Fruit fly (Drosophila melanogaster): ENCODE data around the gene CG15395.

The CG15395 gene

DNA sequence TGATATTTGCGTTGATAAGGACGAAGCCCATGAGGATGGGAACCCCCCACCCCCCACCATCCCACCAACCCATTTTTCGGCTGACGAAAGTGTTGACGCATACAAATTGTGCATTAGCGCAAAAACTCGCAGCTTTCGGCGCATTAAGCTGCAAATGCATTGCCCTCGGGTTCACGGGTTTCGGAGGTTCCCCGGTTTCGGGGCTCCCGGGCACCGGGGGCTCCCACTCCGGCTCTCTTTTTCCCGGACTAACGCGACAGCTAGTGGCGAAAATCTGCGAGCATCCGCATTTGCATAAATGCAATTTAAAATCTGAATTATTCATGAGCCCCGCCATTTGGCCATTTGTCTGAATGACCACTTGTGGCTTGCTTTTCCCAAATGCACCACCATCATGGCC lies 17.7 kb downstream of the CG15395 start:
- TF ChIP-seq Mnt (GFP tag; optimal IDR thresholded peaks at IDR 0.05) = no peak
- TF ChIP-seq Hr96 (GFP tag; optimal IDR thresholded peaks at IDR 0.05) = no peak
- no peak for TF ChIP-seq CG1620 (GFP tag; optimal IDR thresholded peaks at IDR 0.05)
- TF ChIP-seq CG7045 (GFP tag; optimal IDR thresholded peaks at IDR 0.05) = no peak
- no peak for TF ChIP-seq Clk (GFP tag; optimal IDR thresholded peaks at IDR 0.05)
- no peak for TF ChIP-seq cic (GFP tag; optimal IDR thresholded peaks at IDR 0.05)
- no peak for TF ChIP-seq CG33017 (tag; optimal IDR thresholded peaks at IDR 0.05)
- no peak for TF ChIP-seq ovo (GFP tag; optimal IDR thresholded peaks at IDR 0.05)
- no peak for TF ChIP-seq toe (GFP tag; optimal IDR thresholded peaks at IDR 0.05)
- no peak for TF ChIP-seq CG14711 (tag; optimal IDR thresholded peaks at IDR 0.05)
- no peak for TF ChIP-seq CG11617 (GFP tag; optimal IDR thresholded peaks at IDR 0.05)
- no peak for TF ChIP-seq tj (GFP tag; optimal IDR thresholded peaks at IDR 0.05)
- no peak for TF ChIP-seq CG5204 (GFP tag; optimal IDR thresholded peaks at IDR 0.05)
- no peak for TF ChIP-seq CG7101 (tag; optimal IDR thresholded peaks at IDR 0.05)
- no peak for TF ChIP-seq CG12768 (GFP tag; optimal IDR thresholded peaks at IDR 0.05)
- TF ChIP-seq kay (GFP tag; ENCODE audit: borderline replicate concordance) = no peak
- TF ChIP-seq cnc (optimal IDR thresholded peaks at IDR 0.05) = no peak

DNA sequence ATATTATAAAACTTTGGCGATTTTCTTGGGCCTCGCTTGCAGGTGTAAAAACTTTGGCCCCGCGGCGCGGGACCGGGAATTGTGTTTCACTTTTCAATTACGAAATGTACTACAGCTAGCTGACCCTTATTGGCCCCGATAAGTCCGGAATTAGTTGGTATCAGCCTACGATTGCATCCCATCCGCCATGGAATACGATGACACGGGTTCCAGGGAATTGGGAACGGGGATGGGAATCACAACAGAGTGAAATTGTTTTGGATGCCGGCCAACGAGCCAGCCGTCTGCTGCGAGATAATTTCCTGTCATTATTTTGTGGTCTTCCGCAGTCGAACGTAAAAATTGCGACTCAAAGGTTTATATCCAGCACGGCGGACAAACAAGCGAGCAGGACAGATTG lies 19.0 kb downstream of the CG15395 start:
- TF ChIP-seq cnc (optimal IDR thresholded peaks at IDR 0.05) = no peak
- TF ChIP-seq Mnt (GFP tag; optimal IDR thresholded peaks at IDR 0.05) = no peak
- TF ChIP-seq bab1 (GFP tag; optimal IDR thresholded peaks at IDR 0.05) = no peak
- no peak for TF ChIP-seq cic (GFP tag; optimal IDR thresholded peaks at IDR 0.05)
- no peak for TF ChIP-seq Crg-1 (GFP tag; optimal IDR thresholded peaks at IDR 0.05)
- TF ChIP-seq kay (GFP tag; ENCODE audit: borderline replicate concordance) = no peak
- no peak for TF ChIP-seq Hr96 (GFP tag; optimal IDR thresholded peaks at IDR 0.05)
- no peak for TF ChIP-seq ovo (GFP tag; optimal IDR thresholded peaks at IDR 0.05)
- TF ChIP-seq CG12768 (GFP tag; optimal IDR thresholded peaks at IDR 0.05) = no peak
- no peak for TF ChIP-seq toe (GFP tag; optimal IDR thresholded peaks at IDR 0.05)
- no peak for TF ChIP-seq tj (GFP tag; optimal IDR thresholded peaks at IDR 0.05)
- TF ChIP-seq CG33017 (tag; optimal IDR thresholded peaks at IDR 0.05) = no peak
- TF ChIP-seq Clk (GFP tag; optimal IDR thresholded peaks at IDR 0.05) = no peak
- no peak for TF ChIP-seq CG7101 (tag; optimal IDR thresholded peaks at IDR 0.05)
- TF ChIP-seq CG1620 (GFP tag; optimal IDR thresholded peaks at IDR 0.05) = no peak

DNA sequence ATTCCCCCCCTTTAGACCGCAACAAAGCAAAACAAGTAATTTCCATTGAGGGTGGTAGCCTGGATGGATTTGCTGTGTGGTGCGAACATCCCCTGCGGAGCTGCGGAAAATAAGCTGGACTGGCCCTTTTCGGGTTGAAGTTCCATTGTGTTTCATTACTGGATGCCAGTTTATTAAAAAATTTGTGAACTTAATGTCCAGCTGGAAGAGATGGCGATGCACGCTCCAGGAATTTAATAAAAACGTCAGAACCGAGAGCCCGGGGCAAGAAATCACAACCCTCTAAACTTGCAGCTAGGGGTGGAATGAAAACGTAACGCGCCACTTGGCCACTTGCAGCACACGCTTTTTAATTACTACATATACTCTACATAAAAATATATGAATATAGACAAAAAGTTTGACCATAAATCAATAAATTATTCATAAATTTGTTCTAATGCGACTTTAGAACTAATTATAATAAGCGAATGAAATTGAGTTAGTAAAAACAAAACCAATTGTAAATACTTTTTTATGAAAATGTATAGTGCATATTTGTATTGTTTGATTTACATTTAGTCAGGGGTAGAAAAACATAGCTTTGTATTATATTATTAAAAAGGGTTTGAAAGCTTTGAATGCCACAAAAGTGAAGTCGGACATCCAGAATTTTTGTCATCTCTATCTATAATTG lies 26.7 kb downstream of the CG15395 start:
- TF ChIP-seq Mnt (GFP tag; optimal IDR thresholded peaks at IDR 0.05) = no peak
- no peak for TF ChIP-seq pad (GFP tag; optimal IDR thresholded peaks at IDR 0.05)
- no peak for TF ChIP-seq Hr96 (GFP tag; optimal IDR thresholded peaks at IDR 0.05)
- TF ChIP-seq CG1620 (GFP tag; optimal IDR thresholded peaks at IDR 0.05) = no peak
- TF ChIP-seq cnc (optimal IDR thresholded peaks at IDR 0.05) = no peak
- no peak for TF ChIP-seq CG14711 (tag; optimal IDR thresholded peaks at IDR 0.05)
- TF ChIP-seq ovo (GFP tag; optimal IDR thresholded peaks at IDR 0.05) = no peak
- TF ChIP-seq kay (GFP tag; ENCODE audit: borderline replicate concordance) = no peak
- no peak for TF ChIP-seq CG12768 (GFP tag; optimal IDR thresholded peaks at IDR 0.05)
- no peak for TF ChIP-seq Clk (GFP tag; optimal IDR thresholded peaks at IDR 0.05)
- TF ChIP-seq CG7045 (GFP tag; optimal IDR thresholded peaks at IDR 0.05) = no peak
- no peak for TF ChIP-seq tj (GFP tag; optimal IDR thresholded peaks at IDR 0.05)
- TF ChIP-seq CG7101 (tag; optimal IDR thresholded peaks at IDR 0.05) = no peak

DNA sequence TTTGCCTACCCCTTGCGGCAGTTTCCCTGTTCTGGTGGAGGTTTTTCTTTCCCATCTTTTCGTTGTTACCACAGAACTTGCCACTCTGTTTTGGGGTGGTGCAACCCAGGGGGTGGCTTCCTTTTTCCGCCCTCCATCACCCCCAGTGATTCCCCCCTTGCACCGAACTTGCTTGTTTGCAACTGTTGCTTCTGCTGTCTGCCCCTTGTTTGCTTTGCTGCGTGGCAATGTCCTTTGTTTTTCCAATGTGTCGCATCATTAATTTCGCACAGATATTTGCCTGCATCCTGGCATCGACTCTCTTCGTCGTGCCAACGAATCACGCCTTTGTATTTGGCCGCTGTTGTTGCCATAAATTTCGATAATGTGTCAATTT lies 27.2 kb downstream of the CG15395 start:
- no peak for TF ChIP-seq ovo (GFP tag; optimal IDR thresholded peaks at IDR 0.05)
- TF ChIP-seq CG14711 (tag; optimal IDR thresholded peaks at IDR 0.05) = no peak
- TF ChIP-seq cnc (optimal IDR thresholded peaks at IDR 0.05) = no peak
- no peak for TF ChIP-seq Mnt (GFP tag; optimal IDR thresholded peaks at IDR 0.05)
- TF ChIP-seq kay (GFP tag; ENCODE audit: borderline replicate concordance) = no peak
- TF ChIP-seq CG7045 (GFP tag; optimal IDR thresholded peaks at IDR 0.05) = no peak
- no peak for TF ChIP-seq CG7101 (tag; optimal IDR thresholded peaks at IDR 0.05)
- no peak for TF ChIP-seq toe (GFP tag; optimal IDR thresholded peaks at IDR 0.05)
- TF ChIP-seq CG1620 (GFP tag; optimal IDR thresholded peaks at IDR 0.05) = no peak

DNA sequence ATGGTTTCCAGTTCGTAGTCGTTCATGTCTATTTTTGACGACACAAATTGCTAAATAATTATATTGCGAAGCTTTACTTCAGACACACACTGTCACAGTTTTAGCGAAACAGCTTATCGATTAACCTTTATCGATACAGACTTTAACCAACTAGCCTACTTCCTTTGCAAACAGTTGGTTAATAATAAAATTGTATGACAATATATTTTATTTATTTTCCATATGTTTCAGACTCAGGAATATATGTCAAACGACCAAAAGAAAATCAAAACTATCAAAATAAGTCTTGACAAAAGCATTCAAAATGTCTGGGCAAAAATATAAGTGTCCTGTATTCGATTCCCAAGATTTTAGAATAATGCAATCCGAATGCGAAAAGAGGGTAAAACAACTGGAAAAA lies 37.8 kb downstream of the CG15395 start, which contains the start of the genes CG9962 and CG43851:
Gene CG9962, minus strand, starts transcription at position 101 of the 400 bp plus-strand sequence.
Gene CG43851, plus strand, starts transcription at position 267 of the 400 bp plus-strand sequence.
- TF ChIP-seq pad (GFP tag; optimal IDR thresholded peaks at IDR 0.05) = no peak
- no peak for TF ChIP-seq Hr96 (GFP tag; optimal IDR thresholded peaks at IDR 0.05)
- no peak for TF ChIP-seq toe (GFP tag; optimal IDR thresholded peaks at IDR 0.05)
- TF ChIP-seq tj (GFP tag; optimal IDR thresholded peaks at IDR 0.05) = no peak
- no peak for TF ChIP-seq CG14711 (tag; optimal IDR thresholded peaks at IDR 0.05)
- TF ChIP-seq CG33017 (tag; optimal IDR thresholded peaks at IDR 0.05) = no peak
- no peak for TF ChIP-seq Mnt (GFP tag; optimal IDR thresholded peaks at IDR 0.05)
- TF ChIP-seq CG1620 (GFP tag; optimal IDR thresholded peaks at IDR 0.05) = no peak
- no peak for TF ChIP-seq bab1 (GFP tag; optimal IDR thresholded peaks at IDR 0.05)
- no peak for TF ChIP-seq Crg-1 (GFP tag; optimal IDR thresholded peaks at IDR 0.05)
- TF ChIP-seq CG7045 (GFP tag; optimal IDR thresholded peaks at IDR 0.05) = no peak
- TF ChIP-seq CG11617 (GFP tag; optimal IDR thresholded peaks at IDR 0.05) = no peak
- TF ChIP-seq Clk (GFP tag; optimal IDR thresholded peaks at IDR 0.05) = no peak

DNA sequence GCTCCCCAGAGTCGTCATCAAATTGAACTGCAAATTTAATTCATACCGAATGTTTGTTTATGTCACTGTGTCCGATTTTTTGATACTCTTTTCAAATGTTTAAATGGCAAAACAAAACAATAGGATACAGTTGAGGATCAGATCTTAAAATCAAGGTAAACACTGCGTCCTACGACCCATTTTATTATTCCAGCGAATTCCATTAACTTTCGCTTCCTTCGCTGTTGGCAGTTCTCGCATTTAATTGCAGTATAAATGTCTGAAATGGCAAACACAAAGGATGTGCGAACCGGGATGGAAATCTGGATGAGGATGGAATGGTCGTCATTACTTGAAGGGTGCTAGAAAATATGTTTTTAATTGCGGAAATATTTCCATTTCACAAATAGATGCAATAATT lies 42.5 kb downstream of the CG15395 start, which contains the start of gene CG33125:
Gene CG33125, minus strand, starts transcription at position 101 of the 400 bp plus-strand sequence.
- no peak for TF ChIP-seq CG14711 (tag; optimal IDR thresholded peaks at IDR 0.05)
- no peak for TF ChIP-seq Clk (GFP tag; optimal IDR thresholded peaks at IDR 0.05)
- no peak for TF ChIP-seq pad (GFP tag; optimal IDR thresholded peaks at IDR 0.05)
- TF ChIP-seq CG5204 (GFP tag; optimal IDR thresholded peaks at IDR 0.05) = no peak
- TF ChIP-seq CG7101 (tag; optimal IDR thresholded peaks at IDR 0.05) = no peak
- no peak for TF ChIP-seq cic (GFP tag; optimal IDR thresholded peaks at IDR 0.05)
- no peak for TF ChIP-seq Mnt (GFP tag; optimal IDR thresholded peaks at IDR 0.05)
- TF ChIP-seq CG12768 (GFP tag; optimal IDR thresholded peaks at IDR 0.05) = no peak
- no peak for TF ChIP-seq ovo (GFP tag; optimal IDR thresholded peaks at IDR 0.05)
- no peak for TF ChIP-seq tj (GFP tag; optimal IDR thresholded peaks at IDR 0.05)
- TF ChIP-seq CG11617 (GFP tag; optimal IDR thresholded peaks at IDR 0.05) = no peak
- no peak for TF ChIP-seq bab1 (GFP tag; optimal IDR thresholded peaks at IDR 0.05)
- TF ChIP-seq cnc (optimal IDR thresholded peaks at IDR 0.05) = no peak
- no peak for TF ChIP-seq CG1620 (GFP tag; optimal IDR thresholded peaks at IDR 0.05)
- TF ChIP-seq toe (GFP tag; optimal IDR thresholded peaks at IDR 0.05) = no peak
- TF ChIP-seq CG33017 (tag; optimal IDR thresholded peaks at IDR 0.05) = no peak
- no peak for TF ChIP-seq Hr96 (GFP tag; optimal IDR thresholded peaks at IDR 0.05)
- no peak for TF ChIP-seq Crg-1 (GFP tag; optimal IDR thresholded peaks at IDR 0.05)
- TF ChIP-seq kay (GFP tag; ENCODE audit: borderline replicate concordance) = no peak

Data from whole organism, adult.